Fruit fly (Drosophila melanogaster): Measurements from ENCODE around the gene TMEM216.

TMEM216 gene

dm6 chr3R:8740118-8740517 lies 24.1 kb downstream of the TMEM216 start:
- TF ChIP-seq Sin3A (optimal IDR thresholded peaks at IDR 0.05) (no peak), Myc (optimal IDR thresholded peaks at IDR 0.05) (no peak), h (optimal IDR thresholded peaks at IDR 0.05) (no peak), psq (optimal IDR thresholded peaks at IDR 0.05) (no peak), insv (optimal IDR thresholded peaks at IDR 0.05) (no peak), ttk (optimal IDR thresholded peaks at IDR 0.05) (no peak)

dm6 chr3R:8741248-8741647 lies 25.2 kb downstream of the TMEM216 start:
- TF ChIP-seq ttk (optimal IDR thresholded peaks at IDR 0.05) (no peak), Myc (optimal IDR thresholded peaks at IDR 0.05) (no peak), h (optimal IDR thresholded peaks at IDR 0.05) (no peak), psq (optimal IDR thresholded peaks at IDR 0.05) (no peak), insv (optimal IDR thresholded peaks at IDR 0.05) (no peak), Sin3A (optimal IDR thresholded peaks at IDR 0.05) (no peak)

dm6 chr3R:8741941-8742340 lies 25.9 kb downstream of the TMEM216 start:
- TF ChIP-seq Sin3A (optimal IDR thresholded peaks at IDR 0.05) (no peak), h (optimal IDR thresholded peaks at IDR 0.05) (no peak), ttk (optimal IDR thresholded peaks at IDR 0.05) (no peak)

dm6 chr3R:8742661-8743060 lies 26.6 kb downstream of the TMEM216 start:
- TF ChIP-seq Sin3A (optimal IDR thresholded peaks at IDR 0.05) (no peak), ttk (optimal IDR thresholded peaks at IDR 0.05) (no peak), psq (optimal IDR thresholded peaks at IDR 0.05) (no peak), Myc (optimal IDR thresholded peaks at IDR 0.05) (no peak), h (optimal IDR thresholded peaks at IDR 0.05) (no peak), insv (optimal IDR thresholded peaks at IDR 0.05) (no peak)

- TF ChIP-seq h (optimal IDR thresholded peaks at IDR 0.05) = no peak
- TF ChIP-seq insv (optimal IDR thresholded peaks at IDR 0.05) = no peak
- no peak for TF ChIP-seq ttk (optimal IDR thresholded peaks at IDR 0.05)
Observed at dm6 chr3R:8744198-8744597, 28.2 kb downstream of the TMEM216 start.

dm6 chr3R:8746354-8746753 lies 30.3 kb downstream of the TMEM216 start:
- TF ChIP-seq Sin3A (optimal IDR thresholded peaks at IDR 0.05) = no peak
- TF ChIP-seq Myc (optimal IDR thresholded peaks at IDR 0.05) = no peak
- no peak for TF ChIP-seq psq (optimal IDR thresholded peaks at IDR 0.05)
- TF ChIP-seq h (optimal IDR thresholded peaks at IDR 0.05) = no peak
- TF ChIP-seq insv (optimal IDR thresholded peaks at IDR 0.05) = no peak

dm6 chr3R:8747134-8747870 lies 31.3 kb downstream of the TMEM216 start, which contains the start of the genes CG9801 and Nasp:
CG9801 (minus strand) TSS chr3R:8747675.
Nasp (plus strand) TSS chr3R:8747798.
- no peak for TF ChIP-seq h (optimal IDR thresholded peaks at IDR 0.05)
- TF ChIP-seq Myc (optimal IDR thresholded peaks at IDR 0.05) = no peak
- no peak for TF ChIP-seq Sin3A (optimal IDR thresholded peaks at IDR 0.05)
- no peak for TF ChIP-seq insv (optimal IDR thresholded peaks at IDR 0.05)
- no peak for TF ChIP-seq ttk (optimal IDR thresholded peaks at IDR 0.05)
- no peak for TF ChIP-seq psq (optimal IDR thresholded peaks at IDR 0.05)

- TF ChIP-seq psq (optimal IDR thresholded peaks at IDR 0.05) (no peak), Myc (optimal IDR thresholded peaks at IDR 0.05) (no peak), ttk (optimal IDR thresholded peaks at IDR 0.05) (no peak), insv (optimal IDR thresholded peaks at IDR 0.05) (no peak), h (optimal IDR thresholded peaks at IDR 0.05) (no peak), Sin3A (optimal IDR thresholded peaks at IDR 0.05) (no peak)
Observed at dm6 chr3R:8747871-8748775, 32.1 kb downstream of the TMEM216 start.

dm6 chr3R:8748776-8749126 lies 32.7 kb downstream of the TMEM216 start:
- TF ChIP-seq insv (optimal IDR thresholded peaks at IDR 0.05) (no peak), Sin3A (optimal IDR thresholded peaks at IDR 0.05) (no peak), h (optimal IDR thresholded peaks at IDR 0.05) (no peak), Myc (optimal IDR thresholded peaks at IDR 0.05) (no peak), psq (optimal IDR thresholded peaks at IDR 0.05) (no peak), ttk (optimal IDR thresholded peaks at IDR 0.05) (no peak)

- TF ChIP-seq ttk (optimal IDR thresholded peaks at IDR 0.05) (no peak), psq (optimal IDR thresholded peaks at IDR 0.05) (no peak), Myc (optimal IDR thresholded peaks at IDR 0.05) (no peak), Sin3A (optimal IDR thresholded peaks at IDR 0.05) (no peak), insv (optimal IDR thresholded peaks at IDR 0.05) (no peak), h (optimal IDR thresholded peaks at IDR 0.05) (no peak)
Observed at dm6 chr3R:8767998-8768397, 52.0 kb downstream of the TMEM216 start, which contains the start of the genes CG34135 and CG11768. CG34135 (minus strand) TSS chr3R:8768191. CG11768 (minus strand) TSS chr3R:8768200.

dm6 chr3R:8769094-8769493 lies 53.1 kb downstream of the TMEM216 start, which contains the start of gene CG8236:
CG8236 (plus strand) TSS chr3R:8769394.
- no peak for TF ChIP-seq Sin3A (optimal IDR thresholded peaks at IDR 0.05)
- no peak for TF ChIP-seq Myc (optimal IDR thresholded peaks at IDR 0.05)
- no peak for TF ChIP-seq insv (optimal IDR thresholded peaks at IDR 0.05)
- TF ChIP-seq psq (optimal IDR thresholded peaks at IDR 0.05) = no peak
- TF ChIP-seq h (optimal IDR thresholded peaks at IDR 0.05) = no peak
- no peak for TF ChIP-seq ttk (optimal IDR thresholded peaks at IDR 0.05)

Measured in Kc167 (cell line).